Worm (Caenorhabditis elegans): ENCODE measurements around the gene C38C3.6.
A peak's percentile ranks its signal among the peaks of the same experiment; 100 is the strongest.

The C38C3.6 gene

ce11 chrV:1474486-1475125 lies 16.8 kb downstream of the C38C3.6 start, which contains the start of the genes F53E2.2 and unc-60 (continued):
- no peak for TF ChIP-seq unc-3 (GFP tag; conservative IDR thresholded peaks at IDR 0.05)
- no peak for TF ChIP-seq unc-3 (tag; optimal IDR thresholded peaks at IDR 0.05)
- no peak for TF ChIP-seq dmd-4 (tag; optimal IDR thresholded peaks at IDR 0.05; ENCODE audit: borderline replicate concordance)
- TF ChIP-seq sox-2 (GFP tag; IDR thresholded peaks at IDR 0.05) = no peak
- peak; percentile 75 for TF ChIP-seq C08G9.2 (tag; optimal IDR thresholded peaks at IDR 0.05)
- TF ChIP-seq ama-1 (optimal IDR thresholded peaks at IDR 0.05) = no peak
- no peak for TF ChIP-seq eyg-1 (tag; optimal IDR thresholded peaks at IDR 0.05)
- peak; percentile 16 for TF ChIP-seq lin-11 (tag; optimal IDR thresholded peaks at IDR 0.05)
- peak; percentile 2 for TF ChIP-seq hlh-6 (tag; optimal IDR thresholded peaks at IDR 0.05)
- TF ChIP-seq che-1 (tag; optimal IDR thresholded peaks at IDR 0.05) = no peak
- TF ChIP-seq ceh-45 (GFP tag; IDR thresholded peaks at IDR 0.05) = no peak
- no peak for TF ChIP-seq ceh-19 (GFP tag; optimal IDR thresholded peaks at IDR 0.05)
- no peak for TF ChIP-seq fkh-10 (GFP tag; optimal IDR thresholded peaks at IDR 0.05)
- no peak for TF ChIP-seq unc-86 (tag; optimal IDR thresholded peaks at IDR 0.05)
- peak; percentile 72 for TF ChIP-seq F13H6.1 (tag; optimal IDR thresholded peaks at IDR 0.05)
- TF ChIP-seq tbx-7 (tag; optimal IDR thresholded peaks at IDR 0.05) = no peak
- no peak for TF ChIP-seq gmeb-2 (tag; optimal IDR thresholded peaks at IDR 0.05)

- TF ChIP-seq unc-55 (GFP tag; optimal IDR thresholded peaks at IDR 0.05) (peak; percentile 23), pha-4 (tag; optimal IDR thresholded peaks at IDR 0.05) (no peak), ceh-2 (tag; optimal IDR thresholded peaks at IDR 0.05) (no peak), hlh-8 (tag; optimal IDR thresholded peaks at IDR 0.05) (peak; percentile 18), syd-9 (tag; optimal IDR thresholded peaks at IDR 0.05) (no peak), ceh-30 (tag; optimal IDR thresholded peaks at IDR 0.05) (no peak), lin-11 (tag; optimal IDR thresholded peaks at IDR 0.05) (no peak), ceh-18 (tag; optimal IDR thresholded peaks at IDR 0.05) (no peak), pag-3 (tag; optimal IDR thresholded peaks at IDR 0.05; ENCODE audit: borderline replicate concordance) (no peak), hlh-15 (tag; optimal IDR thresholded peaks at IDR 0.05) (no peak), fax-1 (tag; optimal IDR thresholded peaks at IDR 0.05) (no peak), sdc-2 (tag; optimal IDR thresholded peaks at IDR 0.05) (no peak), unc-42 (tag; optimal IDR thresholded peaks at IDR 0.05) (no peak), ceh-9 (tag; optimal IDR thresholded peaks at IDR 0.05) (no peak), sox-2 (GFP tag; IDR thresholded peaks at IDR 0.05) (no peak), unc-3 (GFP tag; conservative IDR thresholded peaks at IDR 0.05) (no peak), unc-3 (tag; optimal IDR thresholded peaks at IDR 0.05) (no peak), hlh-6 (tag; optimal IDR thresholded peaks at IDR 0.05) (no peak), hlh-13 (GFP tag; optimal IDR thresholded peaks at IDR 0.05) (no peak), ceh-48 (tag; optimal IDR thresholded peaks at IDR 0.05) (peak; percentile 2), nhr-11 (tag; optimal IDR thresholded peaks at IDR 0.05) (no peak), ceh-34 (tag; optimal IDR thresholded peaks at IDR 0.05) (no peak), pha-2 (tag; optimal IDR thresholded peaks at IDR 0.05) (no peak), pat-9 (tag; optimal IDR thresholded peaks at IDR 0.05) (no peak)
Measured at ce11 chrV:1472569-1472968, 18.8 kb downstream of the C38C3.6 start.

ce11 chrV:1471977-1472376 lies 19.4 kb downstream of the C38C3.6 start:
- TF ChIP-seq C38D4.7 (GFP tag; optimal IDR thresholded peaks at IDR 0.05) (no peak), unc-3 (GFP tag; conservative IDR thresholded peaks at IDR 0.05) (no peak), unc-3 (tag; optimal IDR thresholded peaks at IDR 0.05) (no peak), elt-2 (tag; optimal IDR thresholded peaks at IDR 0.05) (no peak), ceh-31 (tag; optimal IDR thresholded peaks at IDR 0.05) (no peak), ceh-22 (tag; optimal IDR thresholded peaks at IDR 0.05) (no peak), ceh-45 (GFP tag; IDR thresholded peaks at IDR 0.05) (no peak), lin-11 (tag; optimal IDR thresholded peaks at IDR 0.05) (no peak), hlh-30 (tag; optimal IDR thresholded peaks at IDR 0.05; ENCODE audit: insufficient read depth) (no peak), ahr-1 (tag; optimal IDR thresholded peaks at IDR 0.05) (no peak), gmeb-2 (tag; optimal IDR thresholded peaks at IDR 0.05) (no peak), ceh-24 (tag; optimal IDR thresholded peaks at IDR 0.05) (no peak), fkh-10 (GFP tag; optimal IDR thresholded peaks at IDR 0.05) (no peak), tbx-7 (tag; optimal IDR thresholded peaks at IDR 0.05) (no peak), eyg-1 (tag; optimal IDR thresholded peaks at IDR 0.05) (no peak), ceh-14 (tag; optimal IDR thresholded peaks at IDR 0.05) (no peak), C08G9.2 (tag; optimal IDR thresholded peaks at IDR 0.05) (no peak), unc-42 (tag; optimal IDR thresholded peaks at IDR 0.05) (no peak)
